Worm (Caenorhabditis elegans): ENCODE data around the gene K06A4.7.

Gene K06A4.7

DNA sequence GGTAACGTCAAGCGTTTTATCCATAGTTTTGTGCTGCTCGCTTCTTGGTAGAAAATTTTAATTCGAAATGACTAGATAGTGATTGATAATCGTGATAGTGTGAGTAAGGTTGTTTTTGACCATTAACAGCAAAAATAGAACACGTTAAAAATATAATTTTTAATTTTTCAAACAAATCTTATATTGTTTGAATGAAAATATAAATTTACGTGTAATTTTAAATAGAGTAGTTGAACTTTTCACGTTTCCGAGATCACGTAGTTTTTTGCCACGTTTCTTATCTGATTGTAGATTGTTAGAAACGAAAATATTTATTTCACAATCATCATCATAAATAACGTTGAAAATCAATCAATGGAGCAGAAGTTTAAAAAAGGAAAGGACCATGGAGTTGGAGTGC lies 40.2 kb upstream of the K06A4.7 start, which contains the start of the genes C50F4.10 and pfk-1.2:
C50F4.10 (minus strand) TSS at position 101 of the 400 bp plus-strand sequence.
pfk-1.2 (plus strand) TSS at position 325 of the 400 bp plus-strand sequence.
- TF ChIP-seq ztf-11 (tag; optimal IDR thresholded peaks at IDR 0.05) (no peak), mxl-2 (GFP tag; conservative IDR thresholded peaks at IDR 0.05) (no peak), dmd-9 (GFP tag; IDR thresholded peaks at IDR 0.05) (no peak), set-16 (GFP tag; IDR thresholded peaks at IDR 0.05) (no peak), unc-130 (GFP tag; optimal IDR thresholded peaks at IDR 0.05) (no peak)

DNA sequence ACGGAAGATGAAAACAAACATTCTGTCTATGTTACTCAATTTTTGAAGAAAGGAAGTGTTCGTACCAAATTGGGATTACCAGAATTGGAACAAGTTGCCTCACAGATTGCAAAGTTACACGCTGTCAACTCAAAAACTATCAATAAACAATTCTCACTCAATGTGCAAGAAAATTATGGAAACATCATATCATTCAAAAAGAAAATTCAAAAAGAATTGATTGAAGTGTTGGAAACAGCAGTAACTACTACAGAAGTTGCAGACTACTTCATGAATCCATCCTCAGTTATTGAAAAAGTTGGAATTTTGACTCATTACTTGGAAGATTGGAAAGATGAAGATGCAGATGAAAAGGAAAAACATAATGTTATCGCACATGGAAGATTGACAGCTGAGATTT lies 36.7 kb upstream of the K06A4.7 start:
- TF ChIP-seq nhr-10 (tag; optimal IDR thresholded peaks at IDR 0.05) = no peak
- TF ChIP-seq ceh-28 (tag; optimal IDR thresholded peaks at IDR 0.05) = no peak
- TF ChIP-seq aha-1 (tag) = peak; percentile 96

ce11 chrV:9527337-9527736 lies 36.0 kb upstream of the K06A4.7 start:
- TF ChIP-seq unc-62 (GFP tag; optimal IDR thresholded peaks at IDR 0.05 in 1 of 2) (peak in 1 of 2 experiments; percentile 16), unc-62 (tag; optimal IDR thresholded peaks at IDR 0.05) (no peak), nhr-77 (tag; optimal IDR thresholded peaks at IDR 0.05) (peak; percentile 57), pha-4 (GFP tag; IDR thresholded peaks at IDR 0.05) (no peak), pha-4 (tag; optimal IDR thresholded peaks at IDR 0.05) (no peak), pqm-1 (tag; optimal IDR thresholded peaks at IDR 0.05) (peak; percentile 4), daf-16 (GFP tag; optimal IDR thresholded peaks at IDR 0.05) (no peak), daf-16 (tag; optimal IDR thresholded peaks at IDR 0.05) (peak; percentile 39), ceh-44 (GFP tag; IDR thresholded peaks at IDR 0.05) (no peak), zfp-3 (GFP tag; conservative IDR thresholded peaks at IDR 0.05) (no peak), zag-1 (tag; optimal IDR thresholded peaks at IDR 0.05) (no peak), dmd-6 (GFP tag; IDR thresholded peaks at IDR 0.05) (peak; percentile 38), gei-8 (GFP tag; optimal IDR thresholded peaks at IDR 0.05) (no peak), nhr-28 (tag; optimal IDR thresholded peaks at IDR 0.05) (peak; percentile 42)

DNA sequence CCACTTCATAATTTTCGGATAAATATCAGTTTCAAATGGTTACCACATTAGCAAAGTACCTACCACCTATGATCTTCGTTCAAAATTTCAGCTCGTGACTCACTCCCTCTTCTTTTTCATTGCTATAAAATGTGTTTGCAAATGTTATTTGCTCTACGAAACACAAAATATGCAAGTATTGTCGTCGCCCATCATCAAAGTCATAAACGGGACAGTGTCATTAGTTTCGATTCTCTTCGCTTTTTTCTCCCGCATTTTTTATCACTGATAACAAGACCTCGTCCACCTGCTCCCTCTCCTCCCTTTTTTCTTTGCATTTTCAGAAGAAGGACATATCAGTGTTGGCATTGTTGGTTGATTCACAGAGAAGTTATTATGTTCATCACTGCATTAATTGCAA lies 35.2 kb upstream of the K06A4.7 start, which contains the start of gene C50F4.1:
C50F4.1 (plus strand) TSS at position 324 of the 400 bp plus-strand sequence.
- TF ChIP-seq zip-2 (tag; optimal IDR thresholded peaks at IDR 0.05) (no peak), mes-2 (tag; optimal IDR thresholded peaks at IDR 0.05; ENCODE audit: poor library complexity, severe bottlenecking) (no peak), egl-43 (GFP tag; IDR thresholded peaks at IDR 0.05) (no peak), nhr-76 (tag; optimal IDR thresholded peaks at IDR 0.05) (no peak), D1046.2 (GFP tag; IDR thresholded peaks at IDR 0.05) (no peak), snpc-1.2 (GFP tag; IDR thresholded peaks at IDR 0.05) (no peak), ZK546.5 (tag; optimal IDR thresholded peaks at IDR 0.05) (no peak), php-3 (GFP tag; IDR thresholded peaks at IDR 0.05) (peak; percentile 86), jun-1 (tag; optimal IDR thresholded peaks at IDR 0.05) (no peak), pqm-1 (tag; optimal IDR thresholded peaks at IDR 0.05) (peak; percentile 91), fkh-10 (GFP tag; optimal IDR thresholded peaks at IDR 0.05) (no peak), ztf-7 (tag; optimal IDR thresholded peaks at IDR 0.05) (no peak), nhr-77 (tag; optimal IDR thresholded peaks at IDR 0.05) (peak; percentile 51), dpl-1 (GFP tag; optimal IDR thresholded peaks at IDR 0.05) (no peak), ama-1 (optimal IDR thresholded peaks at IDR 0.05) (no peak), Y75B8A.6 (GFP tag; IDR thresholded peaks at IDR 0.05) (no peak), spr-3 (GFP tag; optimal IDR thresholded peaks at IDR 0.05) (no peak), nhr-28 (tag; optimal IDR thresholded peaks at IDR 0.05) (peak; percentile 82), attf-4 (tag; optimal IDR thresholded peaks at IDR 0.05) (no peak), vab-7 (GFP tag; IDR thresholded peaks at IDR 0.05) (no peak), nhr-11 (tag; optimal IDR thresholded peaks at IDR 0.05) (no peak), Y48G9A.11 (GFP tag; IDR thresholded peaks at IDR 0.05) (no peak), hlh-30 (tag; optimal IDR thresholded peaks at IDR 0.05; ENCODE audit: insufficient read depth) (peak; percentile 45), lim-7 (GFP tag; IDR thresholded peaks at IDR 0.05) (no peak), aly-2 (tag; optimal IDR thresholded peaks at IDR 0.05) (no peak), fos-1 (tag; optimal IDR thresholded peaks at IDR 0.05) (no peak), nhr-42 (GFP tag; IDR thresholded peaks at IDR 0.05) (no peak), mxl-3 (GFP tag; optimal IDR thresholded peaks at IDR 0.05) (peak; percentile 51), hlh-11 (tag; optimal IDR thresholded peaks at IDR 0.05) (peak; percentile 69), T26A8.4 (GFP tag; IDR thresholded peaks at IDR 0.05) (no peak), mdt-29 (GFP tag; IDR thresholded peaks at IDR 0.05) (no peak)

All from whole organism, L4 larva.